Fruit fly (Drosophila melanogaster) whole organism, embryonic: ENCODE measurements around the gene CG16753.

Experiments
- Antp ChIP-seq: fragments of 200-800 bp; sonication (Bioruptor generic); optimal IDR thresholded peaks from 3 replicates; lab custom pipeline; 2016; ENCODE audit warnings: missing biosample characterization, missing genetic modification characterization
- BtbVII ChIP-seq: fragments of 200-800 bp; sonication (Bioruptor generic); optimal IDR thresholded peaks from 3 replicates; lab custom pipeline; 2017; ENCODE audit warnings: missing biosample characterization, mild to moderate bottlenecking, missing genetic modification characterization
- CG10959 ChIP-seq: fragments of 200-800 bp; sonication (Bioruptor generic); IDR thresholded peaks from 2 replicates; pipeline ENCODE4 v1.3.6; 2022; ENCODE audit warnings: missing biosample characterization, missing genetic modification characterization
- CG1233 ChIP-seq: fragments of 200-800 bp; sonication (Bioruptor generic); optimal IDR thresholded peaks from 4 replicates; lab custom pipeline; 2018; ENCODE audit warnings: missing biosample characterization, mild to moderate bottlenecking, missing genetic modification characterization
- CG12659 ChIP-seq: fragments of 200-800 bp; sonication (Bioruptor generic); optimal IDR thresholded peaks from 3 replicates; lab custom pipeline; 2017; ENCODE audit warnings: mild to moderate bottlenecking, missing biosample characterization, missing genetic modification reagents, missing genetic modification characterization
- CG12769 ChIP-seq: fragments of 200-800 bp; sonication (Bioruptor generic); optimal IDR thresholded peaks from 2 replicates; lab custom pipeline; 2019; ENCODE audit warnings: missing biosample characterization, mild to moderate bottlenecking, missing genetic modification characterization, moderate library complexity
- CG13624 ChIP-seq: fragments of 200-800 bp; sonication (Bioruptor generic); optimal IDR thresholded peaks from 2 replicates; lab custom pipeline; 2016; ENCODE audit warnings: missing biosample characterization, missing genetic modification characterization
- CG14710 ChIP-seq: fragments of 200-800 bp; sonication (Bioruptor generic); optimal IDR thresholded peaks from 3 replicates; lab custom pipeline; 2019; ENCODE audit warnings: missing biosample characterization, mild to moderate bottlenecking, missing genetic modification characterization, moderate library complexity
- CG17829 ChIP-seq: fragments of 200-800 bp; optimal IDR thresholded peaks from 2 replicates; lab custom pipeline; 2019; ENCODE audit warnings: missing biosample characterization, mild to moderate bottlenecking, missing genetic modification characterization, moderate library complexity
- CG2202 ChIP-seq: fragments of 200-800 bp; sonication (Bioruptor generic); optimal IDR thresholded peaks from 2 replicates; lab custom pipeline; 2018; ENCODE audit warnings: missing biosample characterization, mild to moderate bottlenecking, missing genetic modification characterization
- CG2678 ChIP-seq: fragments of 200-800 bp; sonication (Bioruptor generic); optimal IDR thresholded peaks from 3 replicates; lab custom pipeline; 2019; ENCODE audit warnings: missing biosample characterization, mild to moderate bottlenecking, missing genetic modification characterization, moderate library complexity
- CG2875 ChIP-seq: fragments of 200-800 bp; sonication (Bioruptor generic); optimal IDR thresholded peaks from 2 replicates; lab custom pipeline; 2017; ENCODE audit warnings: missing biosample characterization, mild to moderate bottlenecking, missing genetic modification characterization, missing genetic modification reagents
- CG32767 ChIP-seq: fragments of 200-800 bp; sonication (Bioruptor generic); IDR thresholded peaks from 2 replicates; pipeline ENCODE4 v1.3.6; 2022; ENCODE audit warnings: missing biosample characterization, missing genetic modification characterization
- CG4854 ChIP-seq: fragments of 200-800 bp; sonication (Bioruptor generic); optimal IDR thresholded peaks from 2 replicates; lab custom pipeline; 2016; ENCODE audit warnings: missing biosample characterization, missing genetic modification characterization, inconsistent platforms
- CG6272 ChIP-seq: fragments of 200-800 bp; sonication (Bioruptor generic); IDR thresholded peaks from 2 replicates; pipeline ENCODE4 v1.3.6; 2022; ENCODE audit warnings: missing biosample characterization, missing genetic modification characterization
- CG7271 ChIP-seq: fragments of 200-800 bp; sonication (Bioruptor generic); optimal IDR thresholded peaks from 2 replicates; lab custom pipeline; 2018; ENCODE audit warnings: missing biosample characterization, mild to moderate bottlenecking, missing genetic modification characterization, moderate library complexity
- CG7372 ChIP-seq: fragments of 200-800 bp; sonication (Bioruptor generic); IDR thresholded peaks from 2 replicates; pipeline ENCODE4 v1.3.6; 2022; ENCODE audit warnings: missing biosample characterization, missing genetic modification characterization
- CG9437 ChIP-seq: fragments of 200-800 bp; sonication (Bioruptor generic); optimal IDR thresholded peaks from 2 replicates; lab custom pipeline; 2018; ENCODE audit warnings: missing biosample characterization, mild to moderate bottlenecking, missing genetic modification characterization
- CTCF ChIP-seq: fragments of 200-800 bp; sonication (Bioruptor generic); optimal IDR thresholded peaks from 2 replicates; lab custom pipeline; 2017; ENCODE audit warnings: missing biosample characterization, mild to moderate bottlenecking, missing genetic modification characterization, moderate library complexity
- Dp ChIP-seq: fragments of 200-800 bp; sonication (Bioruptor generic); optimal IDR thresholded peaks from 2 replicates; lab custom pipeline; 2018; ENCODE audit warnings: missing biosample characterization, mild to moderate bottlenecking, missing genetic modification characterization, moderate library complexity
- H2.0 ChIP-seq: fragments of 200-800 bp; sonication (Bioruptor generic); IDR thresholded peaks from 2 replicates; pipeline ENCODE4 v1.3.6; 2022; ENCODE audit warnings: missing biosample characterization, missing genetic modification characterization
- HLHmδ ChIP-seq: fragments of 200-800 bp; sonication (Bioruptor generic); optimal IDR thresholded peaks from 2 replicates; lab custom pipeline; 2018; ENCODE audit warnings: missing biosample characterization, mild to moderate bottlenecking, missing genetic modification characterization, moderate library complexity
- Hsf ChIP-seq: fragments of 200-800 bp; sonication (Bioruptor generic); optimal IDR thresholded peaks from 3 replicates; lab custom pipeline; 2016; ENCODE audit warnings: missing biosample characterization, missing genetic modification characterization
- Max ChIP-seq: fragments of 200-800 bp; sonication (Bioruptor generic); optimal IDR thresholded peaks from 2 replicates; lab custom pipeline; 2016; ENCODE audit warnings: missing biosample characterization, mild to moderate bottlenecking, missing genetic modification characterization
- NFAT ChIP-seq: fragments of 200-800 bp; sonication (Bioruptor generic); IDR thresholded peaks from 2 replicates; pipeline ENCODE4 v1.3.6; 2022; ENCODE audit warnings: missing biosample characterization, missing genetic modification characterization
- Nf-YB ChIP-seq: fragments of 200-800 bp; sonication (Bioruptor generic); optimal IDR thresholded peaks from 3 replicates; lab custom pipeline; 2019; ENCODE audit warnings: missing biosample characterization, mild to moderate bottlenecking, missing genetic modification characterization, moderate library complexity
- Oli ChIP-seq: fragments of 200-800 bp; sonication (Bioruptor generic); optimal IDR thresholded peaks from 2 replicates; lab custom pipeline; 2018; ENCODE audit warnings: missing biosample characterization, mild to moderate bottlenecking, missing genetic modification characterization, moderate library complexity
- Sox100B ChIP-seq: fragments of 200-800 bp; sonication (Bioruptor generic); optimal IDR thresholded peaks from 3 replicates; lab custom pipeline; 2018; ENCODE audit warnings: missing biosample characterization, mild to moderate bottlenecking, missing genetic modification characterization
- Spps ChIP-seq: fragments of 200-800 bp; sonication (Bioruptor generic); optimal IDR thresholded peaks from 2 replicates; lab custom pipeline; 2018; ENCODE audit warnings: missing biosample characterization, mild to moderate bottlenecking, missing genetic modification characterization
- Tbp ChIP-seq: fragments of >200 bp; optimal IDR thresholded peaks from 2 replicates; lab custom pipeline; 2018; ENCODE audit warnings: missing biosample characterization, missing genetic modification characterization
- bsh ChIP-seq, 2 experiments: fragments of 200-800 bp; sonication (Bioruptor generic); optimal IDR thresholded peaks; 2 replicates each; lab custom pipeline; 2017 to 2018; ENCODE audit warnings: mild to moderate bottlenecking in 2 of 2, missing biosample characterization in 2 of 2, missing genetic modification characterization in 2 of 2, moderate library complexity in 1 of 2
- chm ChIP-seq: fragments of 200-800 bp; sonication (Bioruptor generic); IDR thresholded peaks from 2 replicates; pipeline ENCODE4 v1.3.6; 2022; ENCODE audit warnings: missing biosample characterization, missing genetic modification characterization
- chn ChIP-seq: fragments of 200-800 bp; sonication (Bioruptor generic); optimal IDR thresholded peaks from 2 replicates; lab custom pipeline; 2016; ENCODE audit warnings: missing biosample characterization, missing genetic modification characterization
- crp ChIP-seq, 2 experiments: fragments of 200-800 bp; sonication (Bioruptor generic); optimal IDR thresholded peaks; 2 replicates in 1 of 2; 3 replicates in 1 of 2; lab custom pipeline; 2017; ENCODE audit warnings: missing biosample characterization in 2 of 2, missing genetic modification characterization in 2 of 2, mild to moderate bottlenecking in 1 of 2, moderate library complexity in 1 of 2
- dan ChIP-seq: fragments of 200-800 bp; sonication (Bioruptor generic); IDR thresholded peaks from 2 replicates; pipeline ENCODE4 v1.3.6; 2022; ENCODE audit warnings: missing biosample characterization, missing genetic modification characterization
- exex ChIP-seq: fragments of 200-800 bp; sonication (Bioruptor generic); optimal IDR thresholded peaks from 4 replicates; lab custom pipeline; 2018; ENCODE audit warnings: missing biosample characterization, mild to moderate bottlenecking, missing genetic modification characterization, moderate library complexity
- fd64A ChIP-seq: fragments of 200-800 bp; sonication (Bioruptor generic); optimal IDR thresholded peaks from 3 replicates; lab custom pipeline; 2018; ENCODE audit warnings: missing biosample characterization, mild to moderate bottlenecking, missing genetic modification characterization
- fd96Cb ChIP-seq: fragments of 200-800 bp; sonication (Bioruptor generic); optimal IDR thresholded peaks from 2 replicates; lab custom pipeline; 2018; ENCODE audit warnings: missing biosample characterization, mild to moderate bottlenecking, missing genetic modification characterization, moderate library complexity
- gce ChIP-seq: fragments of 200-800 bp; sonication (Bioruptor generic); IDR thresholded peaks from 3 replicates; pipeline ENCODE4 v1.3.6; 2022; ENCODE audit warnings: missing biosample characterization, missing genetic modification characterization
- lmd ChIP-seq: fragments of 200-800 bp; sonication (Bioruptor generic); IDR thresholded peaks from 2 replicates; pipeline ENCODE4 v1.3.6; 2022; ENCODE audit warnings: missing biosample characterization, missing genetic modification characterization
- mld ChIP-seq: fragments of 200-800 bp; sonication (Bioruptor generic); IDR thresholded peaks from 3 replicates; pipeline ENCODE4 v1.3.6; 2022; ENCODE audit warnings: missing biosample characterization, missing genetic modification characterization; ENCODE audit not compliant: partially characterized antibody
- onecut ChIP-seq: fragments of 200-800 bp; sonication (Bioruptor generic); IDR thresholded peaks from 2 replicates; pipeline ENCODE4 v1.3.6; 2022; ENCODE audit warnings: missing biosample characterization, missing genetic modification characterization
- phol ChIP-seq: fragments of 200-800 bp; sonication (Bioruptor generic); optimal IDR thresholded peaks from 3 replicates; lab custom pipeline; 2018; ENCODE audit warnings: missing biosample characterization, mild to moderate bottlenecking, missing genetic modification characterization, moderate library complexity
- seq ChIP-seq: fragments of 200-800 bp; sonication (Bioruptor generic); IDR thresholded peaks from 2 replicates; pipeline ENCODE4 v1.3.6; 2022; ENCODE audit warnings: missing biosample characterization, missing genetic modification characterization
- slp2 ChIP-seq: fragments of 200-800 bp; sonication (Bioruptor generic); optimal IDR thresholded peaks from 2 replicates; lab custom pipeline; 2016; ENCODE audit warnings: missing biosample characterization, missing genetic modification characterization
- so ChIP-seq: fragments of 200-800 bp; sonication (Bioruptor generic); IDR thresholded peaks from 3 replicates; pipeline ENCODE4 v1.3.6; 2022; ENCODE audit warnings: missing biosample characterization, missing genetic modification characterization
- sob ChIP-seq: fragments of 200-800 bp; sonication (Bioruptor generic); IDR thresholded peaks from 2 replicates; pipeline ENCODE4 v1.3.6; 2022; ENCODE audit warnings: missing biosample characterization, missing genetic modification characterization
- tin ChIP-seq: fragments of 200-800 bp; sonication (Bioruptor generic); optimal IDR thresholded peaks from 3 replicates; lab custom pipeline; 2016; ENCODE audit warnings: missing biosample characterization, missing genetic modification characterization
- twi ChIP-seq: fragments of 200-800 bp; optimal IDR thresholded peaks from 2 replicates; lab custom pipeline; 2019; ENCODE audit warnings: missing biosample characterization, mild to moderate bottlenecking, missing genetic modification characterization, moderate library complexity

Gene CG16753

dm6 chr3L:3090581-3091345, 35.9 kb downstream of the CG16753 start (continued):
- TF ChIP-seq crp (GFP tag; optimal IDR thresholded peaks at IDR 0.05; lab: Kevin White, UChicago) (no peak), CG17829 (tag; lab: Kevin White, UChicago) (peak; percentile 50), CG9437 (no peak), bsh (GFP tag; optimal IDR thresholded peaks at IDR 0.05; lab: Kevin White, UChicago) (peak in 1 of 2 experiments; percentile 65), CG12659 (peak; percentile 31), twi (peak; percentile 7), onecut (peak; percentile 40), slp2 (no peak), CG2202 (tag; lab: Kevin White, UChicago) (no peak), H2.0 (GFP tag; lab: Robert Waterston, UW) (peak; percentile 49), CTCF (GFP tag; lab: Kevin White, UChicago) (peak; percentile 21), Nf-YB (no peak), Sox100B (no peak), chn (GFP tag; lab: Kevin White, UChicago) (peak; percentile 61), CG1233 (GFP tag; lab: Kevin White, UChicago) (peak; percentile 32), Spps (no peak), CG2875 (GFP tag; lab: Kevin White, UChicago) (peak; percentile 29), Oli (no peak), CG7271 (no peak), CG32767 (no peak), HLHmδ (no peak), Hsf (peak; percentile 39), fd64A (GFP tag; lab: Kevin White, UChicago) (no peak), CG2678 (tag; lab: Kevin White, UChicago) (no peak), Dp (GFP tag; lab: Kevin White, UChicago) (peak; percentile 92), phol (tag; lab: Kevin White, UChicago) (peak; percentile 23), Antp (GFP tag; lab: Kevin White, UChicago) (peak; percentile 38), CG10959 (GFP tag; lab: Robert Waterston, UW) (peak; percentile 60), exex (peak; percentile 53), seq (GFP tag; lab: Robert Waterston, UW) (peak; percentile 67; the same call in 1 of the 2 replicates), Tbp (peak; percentile 71), CG6272 (no peak), CG4854 (GFP tag; lab: Kevin White, UChicago) (peak; percentile 61), Max (peak; percentile 1), BtbVII (peak; percentile 4), sob (peak; percentile 77), gce (GFP tag; lab: Robert Waterston, UW) (no peak; the same call in 2 of the 3 replicates), CG7372 (GFP tag; lab: Robert Waterston, UW) (0 out of 2 replicates have a peak, but pooled peaks have one; percentile 7), CG12769 (tag; lab: Kevin White, UChicago) (no peak), lmd (GFP tag; lab: Robert Waterston, UW) (0 out of 2 replicates have a peak, but pooled peaks have one; percentile 14), mld (GFP tag; lab: Robert Waterston, UW) (peak; percentile 59; the same call in 1 of the 3 replicates), NFAT (GFP tag; lab: Robert Waterston, UW) (peak; percentile 52; the same call in 1 of the 2 replicates), tin (peak; percentile 28), CG13624 (GFP tag; lab: Kevin White, UChicago) (peak; percentile 61), dan (GFP tag; lab: Robert Waterston, UW) (no peak), chm (GFP tag; lab: Robert Waterston, UW) (peak; percentile 75), so (GFP tag; lab: Robert Waterston, UW) (no peak; the same call in 2 of the 3 replicates), fd96Cb (tag; lab: Kevin White, UChicago) (peak; percentile 27), CG14710 (tag; lab: Kevin White, UChicago) (peak; percentile 37)
